Fruit fly (Drosophila melanogaster) whole organism, embryonic: Measurements from ENCODE around the gene CG8236.

Experiments
- Abd-B ChIP-seq: fragments of 200-800 bp; sonication (Bioruptor generic); optimal IDR thresholded peaks from 2 replicates; lab custom pipeline; 2018; ENCODE audit warnings: missing biosample characterization, mild to moderate bottlenecking, missing genetic modification characterization, moderate library complexity
- Adf1 ChIP-seq: fragments of 200-800 bp; sonication (Bioruptor generic); IDR thresholded peaks from 2 replicates; pipeline ENCODE4 v1.3.6; 2022; ENCODE audit warnings: missing biosample characterization, missing genetic modification characterization
- Atf3 ChIP-seq: fragments of 200-800 bp; sonication (Bioruptor generic); optimal IDR thresholded peaks from 3 replicates; lab custom pipeline; 2016; ENCODE audit warnings: missing biosample characterization, missing genetic modification characterization
- CG10147 ChIP-seq: fragments of 200-800 bp; sonication (Bioruptor generic); optimal IDR thresholded peaks from 2 replicates; lab custom pipeline; 2019; ENCODE audit warnings: missing biosample characterization, mild to moderate bottlenecking, missing genetic modification characterization, moderate library complexity
- CG10366 ChIP-seq: fragments of 200-800 bp; sonication (Bioruptor generic); IDR thresholded peaks from 2 replicates; pipeline ENCODE4 v1.3.6; 2022; ENCODE audit warnings: missing biosample characterization, missing genetic modification characterization
- CG10431 ChIP-seq: fragments of 200-800 bp; sonication (Bioruptor generic); optimal IDR thresholded peaks from 3 replicates; lab custom pipeline; 2018; ENCODE audit warnings: missing biosample characterization, mild to moderate bottlenecking, missing genetic modification characterization
- CG11085 ChIP-seq: fragments of 200-800 bp; sonication (Bioruptor generic); IDR thresholded peaks from 2 replicates; pipeline ENCODE4 v1.3.6; 2022; ENCODE audit warnings: missing biosample characterization, missing genetic modification characterization
- CG11398 ChIP-seq: fragments of 200-800 bp; sonication (Bioruptor generic); optimal IDR thresholded peaks from 2 replicates; lab custom pipeline; 2016; ENCODE audit warnings: missing biosample characterization, missing genetic modification characterization
- CG11504 ChIP-seq: fragments of 200-800 bp; sonication (Bioruptor generic); optimal IDR thresholded peaks from 3 replicates; lab custom pipeline; 2019; ENCODE audit warnings: missing biosample characterization, mild to moderate bottlenecking, missing genetic modification characterization, moderate library complexity
- CG12744 ChIP-seq: fragments of 200-800 bp; sonication (Bioruptor generic); optimal IDR thresholded peaks from 2 replicates; lab custom pipeline; 2016; ENCODE audit warnings: missing biosample characterization, missing genetic modification characterization
- CG1529 ChIP-seq: fragments of 200-800 bp; sonication (Bioruptor generic); optimal IDR thresholded peaks from 3 replicates; lab custom pipeline; 2018; ENCODE audit warnings: missing biosample characterization, missing genetic modification characterization
- CG15601 ChIP-seq: fragments of 200-800 bp; sonication (Bioruptor generic); optimal IDR thresholded peaks from 3 replicates; lab custom pipeline; 2019; ENCODE audit warnings: missing biosample characterization, mild to moderate bottlenecking, missing genetic modification characterization, moderate library complexity
- CG16815 ChIP-seq: fragments of 200-800 bp; sonication (Bioruptor generic); optimal IDR thresholded peaks from 3 replicates; lab custom pipeline; 2017; ENCODE audit warnings: missing biosample characterization, mild to moderate bottlenecking, missing genetic modification characterization
- CG18011 ChIP-seq: fragments of 200-800 bp; sonication (Bioruptor generic); optimal IDR thresholded peaks from 2 replicates; lab custom pipeline; 2017; ENCODE audit warnings: missing biosample characterization, missing genetic modification characterization, mild to moderate bottlenecking, moderate library complexity, missing genotype
- CG18476 ChIP-seq: fragments of 200-800 bp; sonication (Bioruptor generic); optimal IDR thresholded peaks from 2 replicates; lab custom pipeline; 2016; ENCODE audit warnings: missing biosample characterization, mild to moderate bottlenecking, missing genetic modification characterization
- CG2678 ChIP-seq: fragments of 200-800 bp; sonication (Bioruptor generic); optimal IDR thresholded peaks from 3 replicates; lab custom pipeline; 2019; ENCODE audit warnings: missing biosample characterization, mild to moderate bottlenecking, missing genetic modification characterization, moderate library complexity
- CG2889 ChIP-seq: fragments of 200-800 bp; sonication (Bioruptor generic); IDR thresholded peaks from 3 replicates; pipeline ENCODE4 v1.3.6; 2022; ENCODE audit warnings: missing biosample characterization, missing genetic modification characterization
- CG3726 ChIP-seq: fragments of 200-800 bp; sonication (Bioruptor generic); IDR thresholded peaks from 3 replicates; pipeline ENCODE4, ENCODE4 v1.3.6; 2022; ENCODE audit warnings: missing biosample characterization, missing genetic modification characterization
- CG4707 ChIP-seq: fragments of 200-800 bp; sonication (Bioruptor generic); optimal IDR thresholded peaks from 2 replicates; lab custom pipeline; 2018; ENCODE audit warnings: missing biosample characterization, mild to moderate bottlenecking, missing genetic modification characterization, moderate library complexity
- CG7556 ChIP-seq: fragments of 200-800 bp; sonication (Bioruptor generic); optimal IDR thresholded peaks from 2 replicates; lab custom pipeline; 2017; ENCODE audit warnings: missing biosample characterization, mild to moderate bottlenecking, missing genetic modification characterization
- CG8388 ChIP-seq: fragments of 200-800 bp; sonication (Bioruptor generic); optimal IDR thresholded peaks from 2 replicates; lab custom pipeline; 2019; ENCODE audit warnings: missing biosample characterization, mild to moderate bottlenecking, missing genetic modification characterization, moderate library complexity
- CG9727 ChIP-seq: fragments of 200-800 bp; sonication (Bioruptor generic); optimal IDR thresholded peaks from 3 replicates; lab custom pipeline; 2017; ENCODE audit warnings: missing biosample characterization, mild to moderate bottlenecking, missing genetic modification characterization
- CHES-1-like ChIP-seq: fragments of 200-800 bp; sonication (Bioruptor generic); optimal IDR thresholded peaks from 2 replicates; lab custom pipeline; 2016; ENCODE audit warnings: missing biosample characterization, missing genetic modification characterization
- D19A ChIP-seq: fragments of 200-800 bp; optimal IDR thresholded peaks from 3 replicates; lab custom pipeline; 2019; ENCODE audit warnings: missing biosample characterization, mild to moderate bottlenecking, missing genetic modification characterization, moderate library complexity
- Dek ChIP-seq: fragments of 200-800 bp; sonication (Bioruptor generic); optimal IDR thresholded peaks from 3 replicates; lab custom pipeline; 2019; ENCODE audit warnings: missing biosample characterization, mild to moderate bottlenecking, missing genetic modification characterization, moderate library complexity
- MBD-R2 ChIP-seq: fragments of 200-800 bp; sonication (Bioruptor generic); IDR thresholded peaks from 2 replicates; pipeline ENCODE4 v1.3.6; 2022; ENCODE audit warnings: missing biosample characterization, missing genetic modification characterization
- Max ChIP-seq: fragments of 200-800 bp; sonication (Bioruptor generic); optimal IDR thresholded peaks from 2 replicates; lab custom pipeline; 2016; ENCODE audit warnings: missing biosample characterization, mild to moderate bottlenecking, missing genetic modification characterization
- Neu2 ChIP-seq: fragments of 200-800 bp; sonication (Bioruptor generic); optimal IDR thresholded peaks from 3 replicates; lab custom pipeline; 2016; ENCODE audit warnings: missing biosample characterization, missing genetic modification characterization, borderline replicate concordance
- Oli ChIP-seq: fragments of 200-800 bp; sonication (Bioruptor generic); optimal IDR thresholded peaks from 2 replicates; lab custom pipeline; 2018; ENCODE audit warnings: missing biosample characterization, mild to moderate bottlenecking, missing genetic modification characterization, moderate library complexity
- Poxn ChIP-seq: fragments of 200-800 bp; sonication (Bioruptor generic); IDR thresholded peaks from 2 replicates; pipeline ENCODE4 v1.3.6; 2022; ENCODE audit warnings: missing biosample characterization, missing genetic modification characterization
- Sox100B ChIP-seq: fragments of 200-800 bp; sonication (Bioruptor generic); optimal IDR thresholded peaks from 3 replicates; lab custom pipeline; 2018; ENCODE audit warnings: missing biosample characterization, mild to moderate bottlenecking, missing genetic modification characterization
- abd-A ChIP-seq: fragments of 200-800 bp; sonication (Bioruptor generic); optimal IDR thresholded peaks from 3 replicates; lab custom pipeline; 2019; ENCODE audit warnings: missing biosample characterization, mild to moderate bottlenecking, missing genetic modification characterization, moderate library complexity
- aop ChIP-seq: fragments of 200-800 bp; sonication (Bioruptor generic); IDR thresholded peaks from 2 replicates; pipeline ENCODE4 v1.3.6; 2022; ENCODE audit warnings: missing biosample characterization, missing genetic modification characterization
- ap ChIP-seq: fragments of 200-800 bp; sonication (Bioruptor generic); IDR thresholded peaks from 2 replicates; pipeline ENCODE4 v1.3.6; 2022; ENCODE audit warnings: missing biosample characterization, missing genetic modification characterization
- bowl ChIP-seq: fragments of 200-800 bp; sonication (Bioruptor generic); IDR thresholded peaks from 2 replicates; pipeline ENCODE4 v1.3.6; 2022; ENCODE audit warnings: missing biosample characterization, missing genetic modification characterization
- croc ChIP-seq: fragments of 200-800 bp; sonication (Bioruptor generic); conservative IDR thresholded peaks from 3 replicates; pipeline ENCODE4 v1.3.6; 2022; ENCODE audit warnings: missing biosample characterization, missing genetic modification characterization
- dpn ChIP-seq, 2 experiments: fragments of 200-800 bp; sonication (Bioruptor generic); optimal IDR thresholded peaks; 3 replicates each; lab custom pipeline; 2016; ENCODE audit warnings: missing biosample characterization in 2 of 2, missing genetic modification characterization in 2 of 2
- ems ChIP-seq: fragments of 200-800 bp; sonication (Bioruptor generic); optimal IDR thresholded peaks from 3 replicates; lab custom pipeline; 2016; ENCODE audit warnings: missing biosample characterization, missing genetic modification characterization
- en ChIP-seq: fragments of 200-800 bp; sonication (Bioruptor generic); optimal IDR thresholded peaks from 2 replicates; lab custom pipeline; 2016; ENCODE audit warnings: missing biosample characterization, missing genetic modification characterization
- gcm ChIP-seq: fragments of 200-800 bp; sonication (Bioruptor generic); optimal IDR thresholded peaks from 2 replicates; lab custom pipeline; 2019; ENCODE audit warnings: missing biosample characterization, mild to moderate bottlenecking, missing genetic modification characterization, moderate library complexity
- oc ChIP-seq: fragments of 200-800 bp; sonication (Bioruptor generic); optimal IDR thresholded peaks from 2 replicates; lab custom pipeline; 2018; ENCODE audit warnings: missing biosample characterization, mild to moderate bottlenecking, missing genetic modification characterization, moderate library complexity
- pb ChIP-seq: fragments of 200-800 bp; sonication (Bioruptor generic); optimal IDR thresholded peaks from 3 replicates; lab custom pipeline; 2016; ENCODE audit warnings: missing biosample characterization, missing genetic modification characterization
- prd ChIP-seq, 3 experiments: fragments of >200 bp in 2 of 3; fragments of 200-800 bp in 1 of 3; sonication (Bioruptor generic) in 1 of 3; optimal IDR thresholded peaks in 2 of 3; IDR thresholded peaks in 1 of 3; 2 replicates in 2 of 3; 3 replicates in 1 of 3; pipeline versions ENCODE4 v1.3.6 to Lab custom; 2017 to 2022; ENCODE audit warnings: missing biosample characterization in 1 of 3, missing genetic modification characterization in 1 of 3
- ranshi ChIP-seq: fragments of 200-800 bp; sonication (Bioruptor generic); IDR thresholded peaks from 2 replicates; pipeline ENCODE4 v1.3.6; 2022; ENCODE audit warnings: missing biosample characterization, missing genetic modification characterization
- sug ChIP-seq: fragments of 200-800 bp; optimal IDR thresholded peaks from 2 replicates; lab custom pipeline; 2019; ENCODE audit warnings: missing biosample characterization, mild to moderate bottlenecking, missing genetic modification characterization, moderate library complexity
- tap ChIP-seq: fragments of 200-800 bp; optimal IDR thresholded peaks from 3 replicates; lab custom pipeline; 2019; ENCODE audit warnings: missing biosample characterization, mild to moderate bottlenecking, missing genetic modification characterization, moderate library complexity
- toy ChIP-seq: fragments of 200-800 bp; sonication (Bioruptor generic); IDR thresholded peaks from 2 replicates; pipeline ENCODE4 v1.3.6; 2022; ENCODE audit warnings: missing biosample characterization, missing genetic modification characterization
- twi ChIP-seq: fragments of 200-800 bp; optimal IDR thresholded peaks from 2 replicates; lab custom pipeline; 2019; ENCODE audit warnings: missing biosample characterization, mild to moderate bottlenecking, missing genetic modification characterization, moderate library complexity
- zfh2 ChIP-seq: fragments of 200-800 bp; sonication (Bioruptor generic); optimal IDR thresholded peaks from 2 replicates; lab custom pipeline; 2016; ENCODE audit warnings: missing biosample characterization, missing genetic modification characterization

Gene CG8236

DNA sequence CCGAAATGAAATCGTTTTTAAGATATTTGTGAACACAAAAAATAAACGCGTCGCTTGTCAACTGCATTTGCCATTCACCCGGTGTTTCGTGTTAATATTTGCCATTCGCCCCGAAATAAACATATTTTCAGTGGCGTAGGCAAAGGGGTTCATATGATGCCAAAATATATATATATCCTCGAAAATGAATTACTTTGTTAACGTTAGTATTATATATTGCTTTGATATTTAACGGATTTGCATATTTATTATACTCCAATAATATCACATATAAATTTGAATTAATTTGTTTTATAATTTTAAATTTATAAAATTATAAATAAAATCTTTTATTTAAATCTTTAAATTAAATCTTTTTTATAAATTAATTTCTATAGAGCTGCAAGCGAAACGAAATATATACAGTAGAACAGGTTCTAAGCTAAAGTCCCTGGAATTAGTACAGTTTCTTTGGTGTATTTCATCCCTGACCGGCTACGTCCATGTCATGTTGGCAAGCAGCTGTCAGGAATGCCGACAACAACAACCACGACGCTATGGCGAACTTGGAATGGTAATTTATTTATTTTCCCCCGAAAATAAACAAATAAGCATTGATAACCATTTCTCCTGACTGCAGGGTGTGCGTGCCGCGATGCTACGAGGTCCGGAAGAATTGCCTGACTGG lies 37.5 kb upstream of the CG8236 start, which contains the start of the genes M1BP and CG8202 (continued):
- no peak for TF ChIP-seq bowl
- TF ChIP-seq sug = peak; percentile 92
- peak; percentile 70 for TF ChIP-seq CG10366 (GFP tag; lab: Robert Waterston, UW)
- peak; percentile 89 for TF ChIP-seq twi
- TF ChIP-seq Sox100B (GFP tag; lab: Kevin White, UChicago) = peak; percentile 97
- TF ChIP-seq Neu2 (GFP tag; lab: Kevin White, UChicago) = no peak
- TF ChIP-seq aop (GFP tag; lab: Robert Waterston, UW) = 0 out of 2 replicates have a peak, but pooled peaks have one; percentile 4
- TF ChIP-seq CG2889 = peak; percentile 55; the same call in 1 of the 3 replicates
- peak; percentile 96 for TF ChIP-seq CG9727 (GFP tag; lab: Kevin White, UChicago)
- no peak for TF ChIP-seq pb (GFP tag; lab: Kevin White, UChicago)
- peak; percentile 74 for TF ChIP-seq MBD-R2
- TF ChIP-seq CG16815 = peak; percentile 86
- peak; percentile 27 for TF ChIP-seq CHES-1-like
- TF ChIP-seq ems (GFP tag; lab: Kevin White, UChicago) = peak; percentile 27
- TF ChIP-seq toy (GFP tag; lab: Robert Waterston, UW) = no peak; the same call in 1 of the 2 replicates
- no peak for TF ChIP-seq CG3726 (GFP tag; lab: Robert Waterston, UW)
- TF ChIP-seq CG8388 (GFP tag; lab: Kevin White, UChicago) = peak; percentile 91
- TF ChIP-seq croc (GFP tag; lab: Robert Waterston, UW) = peak; percentile 66; the same call in 1 of the 3 replicates
- TF ChIP-seq Adf1 (GFP tag; lab: Robert Waterston, UW) = peak; percentile 22; the same call in 1 of the 2 replicates
- TF ChIP-seq Oli (tag; lab: Kevin White, UChicago) = peak; percentile 92
- TF ChIP-seq dpn (GFP tag; optimal IDR thresholded peaks at IDR 0.05; lab: Kevin White, UChicago) = peak; percentile 49 to 91
- TF ChIP-seq CG15601 = peak; percentile 89
- TF ChIP-seq oc (tag; lab: Kevin White, UChicago) = no peak
- TF ChIP-seq tap (tag; lab: Kevin White, UChicago) = no peak
- TF ChIP-seq CG4707 (GFP tag; lab: Kevin White, UChicago) = peak; percentile 13
- TF ChIP-seq CG18011 = peak; percentile 65
- no peak for TF ChIP-seq Atf3 (GFP tag; lab: Kevin White, UChicago)
- TF ChIP-seq Abd-B = peak; percentile 87
- TF ChIP-seq en (GFP tag; lab: Kevin White, UChicago) = no peak
- TF ChIP-seq Max (GFP tag; lab: Kevin White, UChicago) = peak; percentile 74
- TF ChIP-seq gcm (GFP tag; lab: Kevin White, UChicago) = peak; percentile 94
- TF ChIP-seq CG10147 = peak; percentile 89
- no peak for TF ChIP-seq abd-A (tag; lab: Kevin White, UChicago)
- TF ChIP-seq prd (optimal IDR thresholded peaks at IDR 0.05; lab: Kevin White, UChicago) = no peak
- TF ChIP-seq prd (GFP tag; IDR thresholded peaks at IDR 0.05; lab: Robert Waterston, UW) = peak; percentile 89
- TF ChIP-seq CG10431 (GFP tag; lab: Kevin White, UChicago) = peak; percentile 80
- peak; percentile 31 for TF ChIP-seq CG12744 (GFP tag; lab: Kevin White, UChicago)
- peak; percentile 96 for TF ChIP-seq CG7556 (GFP tag; lab: Kevin White, UChicago)
- TF ChIP-seq CG11504 (tag; lab: Kevin White, UChicago) = peak; percentile 93
- peak; percentile 97 for TF ChIP-seq CG2678
- peak; percentile 92 for TF ChIP-seq ranshi
- TF ChIP-seq ap (GFP tag; lab: Robert Waterston, UW) = peak; percentile 47; the same call in 1 of the 2 replicates
- TF ChIP-seq CG11398 = no peak
- no peak for TF ChIP-seq D19A (tag; lab: Kevin White, UChicago)
- no peak for TF ChIP-seq Dek (tag; lab: Kevin White, UChicago)
- TF ChIP-seq CG11085 = peak; percentile 56; the same call in 1 of the 2 replicates
- no peak for TF ChIP-seq Poxn (GFP tag; lab: Robert Waterston, UW)
- peak; percentile 64 for TF ChIP-seq CG1529 (GFP tag; lab: Kevin White, UChicago)
- peak; percentile 53 for TF ChIP-seq zfh2
- peak; percentile 53 for TF ChIP-seq CG18476 (GFP tag; lab: Kevin White, UChicago)
